Worm (Caenorhabditis elegans) whole organism, early embryonic: ENCODE measurements around the gene dhs-30.
A peak's percentile ranks its signal among the peaks of the same experiment; 100 is the strongest.

Experiments used
- F13C5.2 ChIP-seq: sonication (generic microtip); optimal IDR thresholded peaks from 2 replicates; lab custom pipeline; 2017; ENCODE audit warnings: mild to moderate bottlenecking, missing genetic modification characterization, inconsistent platforms, missing compliant biosample characterization
- aly-1 ChIP-seq: sonication (generic microtip); optimal IDR thresholded peaks from 2 replicates; lab custom pipeline; 2016; ENCODE audit warnings: missing genetic modification characterization, missing compliant biosample characterization
- ama-1 ChIP-seq: fragments of 150-350 bp; optimal IDR thresholded peaks from 2 replicates; lab custom pipeline; 2014
- ceh-13 ChIP-seq: fragments of 200-800 bp; sonication (Bioruptor generic); optimal IDR thresholded peaks from 2 replicates; lab custom pipeline; 2018; ENCODE audit warnings: mild to moderate bottlenecking, missing genetic modification characterization, missing compliant biosample characterization
- flt-1 ChIP-seq: fragments of 200-800 bp; sonication (Bioruptor generic); IDR thresholded peaks from 2 replicates; pipeline ENCODE4 v1.3.6; 2022; ENCODE audit warnings: missing genetic modification characterization, missing compliant biosample characterization
- hnd-1 ChIP-seq: sonication (generic microtip); optimal IDR thresholded peaks from 2 replicates; lab custom pipeline; 2016; ENCODE audit warnings: missing genetic modification characterization, missing compliant biosample characterization
- tbx-11 ChIP-seq: fragments of 200-800 bp; sonication (Bioruptor generic); IDR thresholded peaks from 2 replicates; pipeline ENCODE4 v1.3.6; 2022; ENCODE audit warnings: missing genetic modification characterization, missing compliant biosample characterization
- tbx-37 ChIP-seq: fragments of 200-800 bp; sonication (Bioruptor generic); conservative IDR thresholded peaks from 2 replicates; pipeline ENCODE4 v1.3.6; 2022; ENCODE audit warnings: missing genetic modification reagents, missing genetic modification characterization, missing compliant biosample characterization
- tra-4 ChIP-seq: sonication (generic microtip); optimal IDR thresholded peaks from 2 replicates; lab custom pipeline; 2017; ENCODE audit warnings: missing genetic modification characterization, missing compliant biosample characterization

ce11 chrX:17181220-17181619 is 54.4 kb downstream of the dhs-30 start:
- peak; percentile 65; the same call in 1 of the 2 replicates for TF ChIP-seq flt-1
- no peak for TF ChIP-seq tbx-11 (GFP tag; lab: Robert Waterston, UW)
- no peak for TF ChIP-seq ama-1 (lab: Kevin White, UChicago)
- TF ChIP-seq hnd-1 (tag; lab: Kevin White, UChicago): no peak
- TF ChIP-seq tra-4 (tag; lab: Kevin White, UChicago): no peak
- TF ChIP-seq aly-1 (tag; lab: Kevin White, UChicago): no peak
- TF ChIP-seq tbx-37 (GFP tag; lab: Robert Waterston, UW): peak; percentile 47; the same call in 1 of the 2 replicates
- TF ChIP-seq F13C5.2 (tag; lab: Kevin White, UChicago): peak; percentile 77
- no peak for TF ChIP-seq ceh-13 (GFP tag; lab: Kevin White, UChicago)
